Worm (Caenorhabditis elegans): ENCODE results near the gene pho-11.

Gene pho-11

DNA sequence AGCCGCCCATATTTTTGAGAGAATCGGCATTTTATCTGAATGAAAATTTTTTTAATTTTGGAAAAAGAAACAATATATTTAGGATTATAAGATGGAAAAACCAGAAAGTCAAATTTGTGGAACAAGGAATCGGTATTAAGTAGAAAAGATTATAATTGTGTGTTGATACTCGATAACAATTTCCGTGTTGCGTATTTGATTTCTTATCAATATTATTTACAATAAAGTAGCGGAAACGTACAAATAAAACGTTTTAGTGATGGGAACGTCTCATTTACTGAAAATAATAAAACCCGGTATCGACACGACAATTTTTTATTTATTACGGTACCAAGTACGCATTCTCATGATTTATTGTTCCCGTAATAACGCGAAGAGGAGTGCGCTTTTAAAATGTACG is 5.2 kb downstream of the pho-11 start, which contains the start of gene C05C10.3:
Gene C05C10.3, minus strand, starts transcription at position 35 of the 400 bp plus-strand sequence.
- TF ChIP-seq nhr-12 (tag; optimal IDR thresholded peaks at IDR 0.05) (no peak), sptf-1 (tag; optimal IDR thresholded peaks at IDR 0.05) (no peak), ceh-43 (GFP tag; optimal IDR thresholded peaks at IDR 0.05) (no peak), tbx-8 (GFP tag; optimal IDR thresholded peaks at IDR 0.05) (no peak), ces-1 (GFP tag; optimal IDR thresholded peaks at IDR 0.05) (no peak)

DNA sequence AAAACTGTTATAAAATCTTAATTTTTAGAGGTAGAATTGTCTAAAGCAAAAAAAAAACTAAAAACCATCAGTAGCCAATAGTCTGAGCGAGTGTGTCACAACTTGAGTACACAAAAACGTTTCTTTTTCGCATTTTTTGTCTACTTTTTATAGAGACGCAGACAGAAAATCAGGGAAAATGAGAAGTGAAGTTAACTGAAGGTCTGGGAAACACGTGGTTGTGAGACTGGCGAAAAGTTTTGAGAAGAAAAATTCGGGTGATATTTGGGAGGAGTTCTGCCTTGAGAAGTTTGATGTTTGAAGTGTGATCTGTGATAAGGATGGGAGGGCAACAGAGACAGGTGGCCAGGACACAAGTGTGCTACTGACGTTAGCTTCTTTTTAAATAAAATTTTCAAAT is 6.0 kb downstream of the pho-11 start:
- TF ChIP-seq flh-1 (GFP tag; optimal IDR thresholded peaks at IDR 0.05) (no peak), hlh-1 (tag; optimal IDR thresholded peaks at IDR 0.05) (peak; percentile 38)

DNA sequence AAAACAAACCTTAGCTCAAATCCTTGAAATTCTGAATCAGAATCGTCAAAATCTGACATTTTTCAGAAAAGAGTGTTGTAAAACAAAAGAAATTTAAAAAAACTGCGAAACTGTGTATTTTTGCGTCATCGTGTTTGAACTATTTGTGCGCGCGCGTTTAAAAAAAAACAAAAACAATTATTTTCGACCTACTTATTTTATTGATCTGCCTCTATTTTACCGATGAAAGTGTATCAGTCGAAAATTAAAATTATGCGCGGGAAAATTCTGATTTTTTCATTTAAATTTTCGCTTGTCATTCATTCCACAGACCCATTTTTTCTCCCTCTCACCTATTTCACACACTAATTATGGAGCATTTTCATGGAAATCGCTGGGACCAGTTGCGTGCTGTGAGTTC is 7.2 kb downstream of the pho-11 start, which contains the start of the genes C05C10.7 and C05C10.5:
Gene C05C10.7, minus strand, starts transcription at position 95 of the 400 bp plus-strand sequence.
Gene C05C10.5, plus strand, starts transcription at position 164 of the 400 bp plus-strand sequence.
- no peak for TF ChIP-seq ceh-39 (tag; optimal IDR thresholded peaks at IDR 0.05)
- TF ChIP-seq nhr-237 (tag; optimal IDR thresholded peaks at IDR 0.05): no peak
- TF ChIP-seq nhr-28 (tag; optimal IDR thresholded peaks at IDR 0.05): no peak
- no peak for TF ChIP-seq lin-32 (GFP tag; optimal IDR thresholded peaks at IDR 0.05)
- no peak for TF ChIP-seq mab-5 (tag; optimal IDR thresholded peaks at IDR 0.05)
- no peak for TF ChIP-seq elt-1 (tag; optimal IDR thresholded peaks at IDR 0.05; ENCODE audit: borderline replicate concordance, insufficient read depth)
- TF ChIP-seq unc-62 (GFP tag; optimal IDR thresholded peaks at IDR 0.05): no peak
- no peak for TF ChIP-seq ham-2 (GFP tag; optimal IDR thresholded peaks at IDR 0.05)
- no peak for TF ChIP-seq sptf-1 (tag; optimal IDR thresholded peaks at IDR 0.05)
- TF ChIP-seq blmp-1 (tag; optimal IDR thresholded peaks at IDR 0.05): no peak
- TF ChIP-seq mep-1 (tag; optimal IDR thresholded peaks at IDR 0.05): no peak
- TF ChIP-seq mls-2 (tag; optimal IDR thresholded peaks at IDR 0.05): no peak
- TF ChIP-seq zip-8 (tag; optimal IDR thresholded peaks at IDR 0.05): no peak

DNA sequence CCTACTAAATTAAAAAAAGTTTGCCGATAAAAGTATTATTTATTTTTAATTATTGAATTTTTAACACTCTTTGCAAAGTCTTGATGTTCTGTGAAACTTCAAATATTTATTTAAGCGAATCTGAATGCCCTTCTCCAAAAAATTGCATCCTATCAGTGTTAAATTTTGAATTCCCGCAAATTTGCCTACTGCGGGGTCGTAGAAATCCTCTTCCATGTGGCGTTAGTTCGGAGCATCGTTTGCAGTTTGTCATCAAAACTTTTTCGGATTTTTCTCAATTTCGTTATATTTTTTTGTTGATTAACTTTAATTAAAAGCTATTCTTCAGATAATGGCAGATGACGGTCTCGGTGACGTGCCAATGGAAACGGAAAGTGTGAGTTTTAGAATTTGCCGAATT is 8.8 kb downstream of the pho-11 start, which contains the start of gene ufd-3:
Gene ufd-3, plus strand, starts transcription at position 324 of the 400 bp plus-strand sequence.
- TF ChIP-seq sptf-1 (tag; optimal IDR thresholded peaks at IDR 0.05): peak; percentile 74
- no peak for TF ChIP-seq elt-3 (tag; optimal IDR thresholded peaks at IDR 0.05)
- peak; percentile 81 for TF ChIP-seq lin-13 (tag; optimal IDR thresholded peaks at IDR 0.05)
- peak; percentile 54 for TF ChIP-seq hlh-1 (tag; optimal IDR thresholded peaks at IDR 0.05)
- TF ChIP-seq cnd-1 (tag; optimal IDR thresholded peaks at IDR 0.05): peak; percentile 36
- peak; percentile 34 for TF ChIP-seq drap-1 (GFP tag; optimal IDR thresholded peaks at IDR 0.05)
- TF ChIP-seq unc-120 (tag; optimal IDR thresholded peaks at IDR 0.05; ENCODE audit: poor library complexity, severe bottlenecking): no peak
- TF ChIP-seq lsy-2 (tag; optimal IDR thresholded peaks at IDR 0.05): peak; percentile 81
- peak; percentile 82 for TF ChIP-seq pha-4 (tag; optimal IDR thresholded peaks at IDR 0.05)
- TF ChIP-seq snpc-4 (tag; optimal IDR thresholded peaks at IDR 0.05): no peak
- peak; percentile 91 for TF ChIP-seq mep-1 (tag; optimal IDR thresholded peaks at IDR 0.05)
- peak; percentile 76 for TF ChIP-seq nhr-237 (tag; optimal IDR thresholded peaks at IDR 0.05)
- no peak for TF ChIP-seq M03D4.4 (tag; optimal IDR thresholded peaks at IDR 0.05)
- no peak for TF ChIP-seq ceh-39 (tag; optimal IDR thresholded peaks at IDR 0.05)
- peak; percentile 61 for TF ChIP-seq ces-1 (GFP tag; optimal IDR thresholded peaks at IDR 0.05)

DNA sequence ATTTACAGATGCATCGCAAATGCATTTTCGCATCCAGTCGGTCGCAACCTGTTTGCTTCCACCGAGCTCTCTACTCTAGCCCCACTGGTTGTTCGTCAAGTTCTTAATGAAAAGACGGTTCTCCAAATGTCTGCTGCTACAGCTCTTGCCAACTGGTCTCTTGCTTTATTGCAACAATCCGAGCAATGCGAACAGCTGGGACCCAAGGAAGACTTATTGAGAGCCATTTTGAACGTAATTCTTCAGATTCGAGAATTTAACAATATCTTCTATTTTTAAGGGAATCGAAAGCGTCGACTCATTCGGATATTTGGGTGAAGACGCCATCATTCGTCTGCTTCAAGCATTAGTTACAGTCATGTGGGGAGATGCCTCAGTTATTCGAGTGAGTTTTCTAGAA is 11.6 kb downstream of the pho-11 start:
- TF ChIP-seq snpc-4 (tag; optimal IDR thresholded peaks at IDR 0.05) (no peak), ceh-83 (GFP tag; optimal IDR thresholded peaks at IDR 0.05) (no peak), cnd-1 (tag; optimal IDR thresholded peaks at IDR 0.05) (no peak), unc-39 (tag; optimal IDR thresholded peaks at IDR 0.05) (no peak), ceh-43 (GFP tag; optimal IDR thresholded peaks at IDR 0.05) (no peak), ces-1 (GFP tag; optimal IDR thresholded peaks at IDR 0.05) (no peak)

DNA sequence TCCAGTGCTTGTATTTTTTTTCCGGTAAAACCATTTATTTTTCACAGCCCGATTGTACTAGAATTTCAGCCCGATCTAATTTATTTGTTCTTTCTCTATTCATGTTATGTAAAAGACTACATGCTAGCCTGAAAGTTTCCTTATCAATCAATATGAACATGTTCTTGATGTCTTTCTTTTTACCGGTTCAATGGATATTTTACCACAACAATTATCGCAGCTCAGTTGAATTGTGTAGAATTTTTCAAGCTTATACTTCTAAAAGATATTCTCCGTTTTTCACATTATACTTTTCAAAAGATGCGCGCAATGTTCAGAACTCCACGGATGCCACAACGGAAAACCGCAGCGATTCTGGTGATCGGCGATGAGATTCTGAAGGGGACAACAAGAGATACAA is 12.2 kb downstream of the pho-11 start, which contains the start of gene flad-1:
Gene flad-1, plus strand, starts transcription at position 301 of the 400 bp plus-strand sequence.
- TF ChIP-seq elt-1 (tag; optimal IDR thresholded peaks at IDR 0.05; ENCODE audit: borderline replicate concordance, insufficient read depth): no peak
- no peak for TF ChIP-seq lsy-2 (tag; optimal IDR thresholded peaks at IDR 0.05)
- TF ChIP-seq hlh-1 (tag; optimal IDR thresholded peaks at IDR 0.05): no peak
- TF ChIP-seq ceh-83 (GFP tag; optimal IDR thresholded peaks at IDR 0.05): no peak
- TF ChIP-seq nhr-2 (tag; optimal IDR thresholded peaks at IDR 0.05): no peak
- no peak for TF ChIP-seq cnd-1 (tag; optimal IDR thresholded peaks at IDR 0.05)
- no peak for TF ChIP-seq unc-39 (tag; optimal IDR thresholded peaks at IDR 0.05)
- TF ChIP-seq M03D4.4 (tag; optimal IDR thresholded peaks at IDR 0.05): no peak
- TF ChIP-seq lin-32 (GFP tag; optimal IDR thresholded peaks at IDR 0.05): no peak
- TF ChIP-seq drap-1 (GFP tag; optimal IDR thresholded peaks at IDR 0.05): no peak
- no peak for TF ChIP-seq unc-62 (GFP tag; optimal IDR thresholded peaks at IDR 0.05)
- no peak for TF ChIP-seq elt-3 (tag; optimal IDR thresholded peaks at IDR 0.05)
- no peak for TF ChIP-seq nhr-237 (tag; optimal IDR thresholded peaks at IDR 0.05)
- no peak for TF ChIP-seq pha-4 (tag; optimal IDR thresholded peaks at IDR 0.05)
- no peak for TF ChIP-seq mep-1 (tag; optimal IDR thresholded peaks at IDR 0.05)
- no peak for TF ChIP-seq blmp-1 (tag; optimal IDR thresholded peaks at IDR 0.05)

All from whole organism, mixed stage, embryonic.